Worm (Caenorhabditis elegans) whole organism, L2 larva: Measurements from ENCODE around the gene B0563.9.

Experiments used
- F13H6.1 ChIP-seq: sonication (generic microtip); optimal IDR thresholded peaks from 2 replicates; lab custom pipeline; 2016; ENCODE audit warnings: missing genetic modification characterization, missing compliant biosample characterization
- Y55F3AM.14 ChIP-seq: fragments of 200-800 bp; sonication (Bioruptor generic); optimal IDR thresholded peaks from 2 replicates; lab custom pipeline; 2018; ENCODE audit warnings: mild to moderate bottlenecking, missing genetic modification characterization, missing compliant biosample characterization
- ama-1 ChIP-seq: fragments of 150-350 bp; optimal IDR thresholded peaks from 2 replicates; lab custom pipeline; 2018; ENCODE audit warnings: inconsistent platforms
- blmp-1 ChIP-seq: sonication (generic microtip); optimal IDR thresholded peaks from 2 replicates; lab custom pipeline; 2017; ENCODE audit warnings: missing genetic modification characterization, mild to moderate bottlenecking, missing compliant biosample characterization, antibody characterized with exemption, moderate library complexity; ENCODE audit not compliant: insufficient read depth
- ceh-82 ChIP-seq: fragments of 150-350 bp; optimal IDR thresholded peaks from 2 replicates; lab custom pipeline; 2014; ENCODE audit warnings: missing biosample characterization, missing genetic modification characterization
- crh-2 ChIP-seq: sonication (generic microtip); optimal IDR thresholded peaks from 2 replicates; lab custom pipeline; 2017; ENCODE audit warnings: missing biosample characterization, missing genetic modification characterization
- dmd-4 ChIP-seq: sonication (generic microtip); optimal IDR thresholded peaks from 2 replicates; lab custom pipeline; 2017; ENCODE audit warnings: missing biosample characterization, missing genetic modification characterization
- egl-27 ChIP-seq: sonication (generic microtip); optimal IDR thresholded peaks from 3 replicates; lab custom pipeline; 2017; ENCODE audit warnings: missing biosample characterization, missing genetic modification reagents, missing genetic modification characterization
- elt-1 ChIP-seq: fragments of 150-350 bp; optimal IDR thresholded peaks from 2 replicates; lab custom pipeline; 2014; ENCODE audit warnings: missing biosample characterization, missing genetic modification characterization
- elt-3 ChIP-seq: sonication (generic microtip); optimal IDR thresholded peaks from 2 replicates; lab custom pipeline; 2017; ENCODE audit warnings: missing biosample characterization, missing genetic modification characterization
- fos-1 ChIP-seq: fragments of 150-350 bp; optimal IDR thresholded peaks from 2 replicates; lab custom pipeline; 2014; ENCODE audit warnings: missing biosample characterization, missing genetic modification characterization
- gmeb-1 ChIP-seq: fragments of 150-350 bp; optimal IDR thresholded peaks from 2 replicates; lab custom pipeline; 2014; ENCODE audit warnings: missing biosample characterization, missing genetic modification characterization
- lin-39 ChIP-seq: fragments of 150-350 bp; optimal IDR thresholded peaks from 2 replicates; lab custom pipeline; 2014; ENCODE audit warnings: missing biosample characterization, missing genetic modification reagents, missing genetic modification characterization
- lsy-2 ChIP-seq, 2 experiments: fragments of 150-350 bp in 1 of 2; sonication (generic microtip) in 1 of 2; optimal IDR thresholded peaks; 2 replicates each; lab custom pipeline; 2014 to 2017; ENCODE audit warnings: missing biosample characterization in 2 of 2, missing genetic modification characterization in 2 of 2
- mab-5 ChIP-seq: fragments of 150-350 bp; optimal IDR thresholded peaks from 2 replicates; lab custom pipeline; 2014; ENCODE audit warnings: missing biosample characterization, missing genetic modification characterization
- mbf-1 ChIP-seq: sonication (generic microtip); optimal IDR thresholded peaks from 2 replicates; lab custom pipeline; 2017; ENCODE audit warnings: missing biosample characterization, missing genetic modification characterization
- mdl-1 ChIP-seq, 2 experiments: fragments of 150-350 bp in 1 of 2; sonication (generic microtip) in 1 of 2; optimal IDR thresholded peaks; 2 replicates each; lab custom pipeline; 2017; ENCODE audit warnings: missing biosample characterization in 2 of 2, missing genetic modification characterization in 2 of 2
- nhr-10 ChIP-seq: sonication (generic microtip); optimal IDR thresholded peaks from 2 replicates; lab custom pipeline; 2017; ENCODE audit warnings: missing biosample characterization, missing genetic modification characterization
- nhr-11 ChIP-seq: fragments of 150-350 bp; optimal IDR thresholded peaks from 2 replicates; lab custom pipeline; 2014; ENCODE audit warnings: missing biosample characterization, missing genetic modification characterization
- nhr-12 ChIP-seq: fragments of 150-350 bp; optimal IDR thresholded peaks from 2 replicates; lab custom pipeline; 2014; ENCODE audit warnings: missing biosample characterization, missing genetic modification characterization
- nhr-129 ChIP-seq: fragments of 150-350 bp; optimal IDR thresholded peaks from 2 replicates; lab custom pipeline; 2014; ENCODE audit warnings: missing biosample characterization, missing genetic modification characterization
- nhr-21 ChIP-seq: fragments of 150-350 bp; optimal IDR thresholded peaks from 2 replicates; lab custom pipeline; 2014; ENCODE audit warnings: missing biosample characterization, missing genetic modification characterization
- nhr-23 ChIP-seq: fragments of 150-350 bp; optimal IDR thresholded peaks from 2 replicates; lab custom pipeline; 2014; ENCODE audit warnings: missing biosample characterization, missing genetic modification reagents, missing genetic modification characterization
- nhr-25 ChIP-seq: fragments of 150-350 bp; sonication (generic microtip); optimal IDR thresholded peaks from 3 replicates; lab custom pipeline; 2014; ENCODE audit warnings: missing biosample characterization, missing genetic modification characterization
- nhr-6 ChIP-seq: fragments of 150-350 bp; optimal IDR thresholded peaks from 2 replicates; lab custom pipeline; 2014; ENCODE audit warnings: missing biosample characterization, missing genetic modification characterization
- nhr-77 ChIP-seq: fragments of 150-350 bp; optimal IDR thresholded peaks from 2 replicates; lab custom pipeline; 2014; ENCODE audit warnings: missing biosample characterization, missing genetic modification characterization
- peb-1 ChIP-seq: fragments of 150-350 bp; optimal IDR thresholded peaks from 2 replicates; lab custom pipeline; 2014; ENCODE audit warnings: missing biosample characterization, missing genetic modification characterization
- sem-4 ChIP-seq: fragments of 150-350 bp; optimal IDR thresholded peaks from 2 replicates; lab custom pipeline; 2014; ENCODE audit warnings: missing biosample characterization, missing genetic modification reagents, missing genetic modification characterization
- skn-1 ChIP-seq: sonication (generic microtip); optimal IDR thresholded peaks from 2 replicates; lab custom pipeline; 2017; ENCODE audit warnings: missing biosample characterization, missing genetic modification characterization
- sma-3 ChIP-seq: sonication (generic microtip); optimal IDR thresholded peaks from 2 replicates; lab custom pipeline; 2016; ENCODE audit warnings: missing genetic modification reagents, missing genetic modification characterization, missing compliant biosample characterization
- sma-9 ChIP-seq, 2 experiments: fragments of 150-350 bp in 1 of 2; sonication (generic microtip) in 1 of 2; optimal IDR thresholded peaks; 2 replicates each; lab custom pipeline; 2014 to 2016; ENCODE audit warnings: missing genetic modification characterization in 2 of 2, mild to moderate bottlenecking in 1 of 2, missing biosample characterization in 1 of 2, missing compliant biosample characterization in 1 of 2, missing genetic modification reagents in 1 of 2, moderate library complexity in 1 of 2
- snpc-4 ChIP-seq: fragments of 150-350 bp; optimal IDR thresholded peaks from 2 replicates; lab custom pipeline; 2014; ENCODE audit warnings: missing biosample characterization, missing genetic modification characterization
- unc-55 ChIP-seq: fragments of 150-350 bp; sonication (generic microtip); optimal IDR thresholded peaks from 3 replicates; lab custom pipeline; 2014; ENCODE audit warnings: missing biosample characterization, missing genetic modification reagents, missing genetic modification characterization
- zag-1 ChIP-seq: fragments of 150-350 bp; optimal IDR thresholded peaks from 2 replicates; lab custom pipeline; 2014; ENCODE audit warnings: missing biosample characterization, missing genetic modification characterization
- ztf-1 ChIP-seq: fragments of 200-800 bp; sonication (Bioruptor generic); conservative IDR thresholded peaks from 2 replicates; pipeline ENCODE4 v1.3.6; 2022; ENCODE audit warnings: missing genetic modification characterization, missing compliant biosample characterization
- ztf-11 ChIP-seq: sonication (generic microtip); optimal IDR thresholded peaks from 2 replicates; lab custom pipeline; 2017; ENCODE audit warnings: missing biosample characterization, missing genetic modification characterization

Gene B0563.9

DNA sequence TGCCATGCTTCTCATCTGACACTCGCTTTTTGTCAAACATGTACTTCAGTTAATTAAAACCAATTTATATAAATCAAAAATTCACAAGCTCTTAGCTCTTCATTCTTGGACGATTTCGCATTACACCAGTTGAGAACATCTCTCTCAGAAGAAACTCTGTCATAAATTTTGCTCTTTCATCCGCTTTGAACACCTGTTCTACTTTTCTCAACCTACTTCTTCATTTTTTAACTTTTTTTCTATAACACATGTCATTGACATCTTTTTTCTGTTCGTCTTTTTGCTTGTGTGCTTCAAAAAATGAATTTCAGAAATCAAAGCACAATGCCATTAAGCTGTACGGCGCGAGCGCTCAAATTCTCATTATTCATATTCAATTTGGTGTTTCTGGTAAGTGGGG is 5.5 kb upstream of the B0563.9 start, which contains the start of gene tsp-11:
Gene tsp-11, plus strand, starts transcription at position 301 of the 400 bp plus-strand sequence.
- TF ChIP-seq crh-2 (tag; lab: Kevin White, UChicago) (no peak), nhr-11 (tag; lab: Kevin White, UChicago) (no peak), elt-1 (tag; lab: Kevin White, UChicago) (no peak), Y55F3AM.14 (GFP tag; lab: Kevin White, UChicago) (no peak), lsy-2 (tag; optimal IDR thresholded peaks at IDR 0.05; lab: Kevin White, UChicago) (no peak), lin-39 (no peak), mbf-1 (no peak), unc-55 (GFP tag; lab: Kevin White, UChicago) (no peak)

- TF ChIP-seq nhr-12 = no peak
- TF ChIP-seq zag-1 = no peak
- TF ChIP-seq skn-1 (tag; lab: Kevin White, UChicago) = no peak
- no peak for TF ChIP-seq nhr-25 (tag; lab: Kevin White, UChicago)
- no peak for TF ChIP-seq nhr-77 (tag; lab: Kevin White, UChicago)
- TF ChIP-seq F13H6.1 = no peak
- TF ChIP-seq sem-4 (tag; lab: Kevin White, UChicago) = no peak
- no peak for TF ChIP-seq ztf-1 (GFP tag; lab: Robert Waterston, UW)
- TF ChIP-seq egl-27 (tag; lab: Kevin White, UChicago) = no peak
- TF ChIP-seq elt-1 (tag; lab: Kevin White, UChicago) = no peak
- TF ChIP-seq fos-1 (tag; lab: Kevin White, UChicago) = no peak
- TF ChIP-seq mab-5 (tag; lab: Kevin White, UChicago) = no peak
- TF ChIP-seq sma-3 = no peak
- TF ChIP-seq lin-39 = no peak
- no peak for TF ChIP-seq elt-3 (tag; lab: Kevin White, UChicago)
- no peak for TF ChIP-seq mdl-1 (tag; optimal IDR thresholded peaks at IDR 0.05; lab: Kevin White, UChicago)
- no peak for TF ChIP-seq nhr-129 (tag; lab: Kevin White, UChicago)
Measured at ce11 chrX:9166921-9167320, 1.4 kb upstream of the B0563.9 start, which contains the start of gene B0563.10. Gene B0563.10, minus strand, starts transcription at chrX:9167245.

DNA sequence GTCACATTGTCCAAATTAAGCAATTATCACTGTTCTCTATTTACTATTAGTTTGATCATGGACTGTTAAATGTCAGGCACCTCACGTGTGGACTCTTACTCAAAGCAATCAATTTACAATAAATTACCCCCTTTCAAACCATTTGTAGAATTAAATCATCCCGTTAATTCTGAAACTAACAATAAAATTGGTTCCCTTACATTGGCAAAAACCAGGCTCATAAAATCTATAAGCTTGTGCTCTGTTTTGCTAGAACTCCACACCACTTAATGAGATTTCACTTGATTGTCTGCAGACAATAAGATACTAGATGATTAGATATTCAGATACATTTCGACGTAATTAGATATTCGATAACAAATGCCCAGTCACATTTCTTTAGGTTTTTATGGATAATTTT is 1.7 kb downstream of the B0563.9 start:
- TF ChIP-seq sma-9 (GFP tag; optimal IDR thresholded peaks at IDR 0.05; lab: Kevin White, UChicago) (no peak), sma-9 (tag; optimal IDR thresholded peaks at IDR 0.05; lab: Kevin White, UChicago) (no peak), peb-1 (tag; lab: Kevin White, UChicago) (no peak), ama-1 (no peak), sem-4 (tag; lab: Kevin White, UChicago) (no peak), zag-1 (no peak), elt-3 (tag; lab: Kevin White, UChicago) (no peak), ztf-1 (GFP tag; lab: Robert Waterston, UW) (no peak), ceh-82 (tag; lab: Kevin White, UChicago) (no peak), dmd-4 (tag; lab: Kevin White, UChicago) (no peak), nhr-10 (tag; lab: Kevin White, UChicago) (no peak), gmeb-1 (tag; lab: Kevin White, UChicago) (no peak)
- TF ChIP-seq, all 48 proteins: peak for 0

- TF ChIP-seq elt-3 (tag; lab: Kevin White, UChicago) (no peak), nhr-129 (tag; lab: Kevin White, UChicago) (no peak), crh-2 (tag; lab: Kevin White, UChicago) (no peak), nhr-23 (tag; lab: Kevin White, UChicago) (no peak), blmp-1 (tag; lab: Kevin White, UChicago) (no peak), nhr-6 (tag; lab: Kevin White, UChicago) (no peak)
Measured at ce11 chrX:9171241-9171640, 2.9 kb downstream of the B0563.9 start, which contains the start of gene B0563.1. Gene B0563.1, plus strand, starts transcription at chrX:9171541.

ce11 chrX:9172278-9172677 is 3.9 kb downstream of the B0563.9 start, which contains the start of gene B0563.18:
Gene B0563.18, plus strand, starts transcription at chrX:9172578.
- TF ChIP-seq fos-1 (tag; lab: Kevin White, UChicago) (no peak), snpc-4 (tag; lab: Kevin White, UChicago) (no peak), ztf-11 (tag; lab: Kevin White, UChicago) (no peak), nhr-21 (no peak), nhr-6 (tag; lab: Kevin White, UChicago) (no peak), nhr-129 (tag; lab: Kevin White, UChicago) (no peak), elt-1 (tag; lab: Kevin White, UChicago) (no peak)
